Fruit fly (Drosophila melanogaster): ENCODE measurements around the gene eRF3.

eRF3 gene

dm6 chr2L:12433712-12434534 is at the start of gene eRF3 (continued):
- TF ChIP-seq CG31365 (tag; optimal IDR thresholded peaks at IDR 0.05), result no peak
- TF ChIP-seq phol (tag; optimal IDR thresholded peaks at IDR 0.05), result peak; percentile 99
- TF ChIP-seq lbe (GFP tag; optimal IDR thresholded peaks at IDR 0.05), result peak; percentile 18
- TF ChIP-seq Lim3 (GFP tag; IDR thresholded peaks at IDR 0.05), result no peak
- peak; percentile 81 for TF ChIP-seq CG13296 (GFP tag; optimal IDR thresholded peaks at IDR 0.05)
- no peak for TF ChIP-seq corto (GFP tag; optimal IDR thresholded peaks at IDR 0.05)
- TF ChIP-seq Antp (GFP tag; optimal IDR thresholded peaks at IDR 0.05), result no peak
- no peak for TF ChIP-seq mld (GFP tag; IDR thresholded peaks at IDR 0.05; ENCODE audit: partially characterized antibody)
- no peak for TF ChIP-seq hbn (GFP tag; IDR thresholded peaks at IDR 0.05; ENCODE audit: partially characterized antibody)
- no peak for TF ChIP-seq CG3838 (GFP tag; optimal IDR thresholded peaks at IDR 0.05)
- no peak for TF ChIP-seq crol (GFP tag; IDR thresholded peaks at IDR 0.05)
- TF ChIP-seq CG3847 (GFP tag; IDR thresholded peaks at IDR 0.05), result peak; percentile 78
- TF ChIP-seq CG34224 (GFP tag; IDR thresholded peaks at IDR 0.05; ENCODE audit: partially characterized antibody), result peak; percentile 24; the same call in 1 of the 3 replicates
- peak in 1 of 2 experiments; percentile 16 for TF ChIP-seq insv (GFP tag; optimal IDR thresholded peaks at IDR 0.05)
- TF ChIP-seq B-H2 (GFP tag; optimal IDR thresholded peaks at IDR 0.05), result peak; percentile 81
- TF ChIP-seq CG14710 (tag; optimal IDR thresholded peaks at IDR 0.05), result peak; percentile 91
- TF ChIP-seq Sin3A (optimal IDR thresholded peaks at IDR 0.05), result peak; percentile 26
- no peak for TF ChIP-seq ato (GFP tag; IDR thresholded peaks at IDR 0.05; ENCODE audit: partially characterized antibody)
- TF ChIP-seq CG12155 (GFP tag; optimal IDR thresholded peaks at IDR 0.05), result peak; percentile 56
- TF ChIP-seq stwl (tag; optimal IDR thresholded peaks at IDR 0.05), result peak; percentile 12
- TF ChIP-seq Nf-YC (tag; optimal IDR thresholded peaks at IDR 0.05), result peak; percentile 83
- TF ChIP-seq CG32532 (GFP tag; IDR thresholded peaks at IDR 0.05), result peak; percentile 82
- TF ChIP-seq CG17829 (tag; optimal IDR thresholded peaks at IDR 0.05), result peak; percentile 85
- TF ChIP-seq dmrt99B (tag; optimal IDR thresholded peaks at IDR 0.05), result peak; percentile 83
- peak; percentile 23; the same call in 1 of the 3 replicates for TF ChIP-seq zfh1 (GFP tag; IDR thresholded peaks at IDR 0.05)
- TF ChIP-seq CG13775 (GFP tag; optimal IDR thresholded peaks at IDR 0.05), result peak; percentile 88
- TF ChIP-seq Hmr (GFP tag; optimal IDR thresholded peaks at IDR 0.05), result peak; percentile 72
- no peak for TF ChIP-seq pfk (GFP tag; optimal IDR thresholded peaks at IDR 0.05)
- TF ChIP-seq zfh2 (GFP tag; optimal IDR thresholded peaks at IDR 0.05), result peak; percentile 30
- TF ChIP-seq CG12942 (GFP tag; optimal IDR thresholded peaks at IDR 0.05), result peak; percentile 68
- TF ChIP-seq CG8281 (tag; optimal IDR thresholded peaks at IDR 0.05), result peak; percentile 45
- peak; percentile 58 for TF ChIP-seq CG2120 (GFP tag; optimal IDR thresholded peaks at IDR 0.05)
- TF ChIP-seq CG4854 (GFP tag; optimal IDR thresholded peaks at IDR 0.05), result no peak
- TF ChIP-seq vfl (GFP tag; optimal IDR thresholded peaks at IDR 0.05), result no peak
- TF ChIP-seq CG1602 (GFP tag; optimal IDR thresholded peaks at IDR 0.05), result peak; percentile 76
- no peak for TF ChIP-seq repo (GFP tag; optimal IDR thresholded peaks at IDR 0.05)
- no peak for TF ChIP-seq Gsc (GFP tag; IDR thresholded peaks at IDR 0.05)
- TF ChIP-seq CG2875 (GFP tag; optimal IDR thresholded peaks at IDR 0.05), result peak; percentile 26
- TF ChIP-seq CG18764 (GFP tag; optimal IDR thresholded peaks at IDR 0.05), result peak; percentile 97
- TF ChIP-seq bowl (GFP tag; IDR thresholded peaks at IDR 0.05), result no peak
- no peak for TF ChIP-seq sim (GFP tag; IDR thresholded peaks at IDR 0.05)
- TF ChIP-seq CG18011 (GFP tag; optimal IDR thresholded peaks at IDR 0.05), result peak; percentile 9
- peak; percentile 66 for TF ChIP-seq CG11696 (GFP tag; IDR thresholded peaks at IDR 0.05)
- TF ChIP-seq D19A (tag; optimal IDR thresholded peaks at IDR 0.05), result peak; percentile 80
- 0 out of 3 replicates have a peak, but pooled peaks have one; percentile 44 for TF ChIP-seq hb (GFP tag; IDR thresholded peaks at IDR 0.05; ENCODE audit: partially characterized antibody)
- no peak for TF ChIP-seq Asciz (GFP tag; optimal IDR thresholded peaks at IDR 0.05)
- TF ChIP-seq schlank (tag; optimal IDR thresholded peaks at IDR 0.05), result no peak
- peak; percentile 86 for TF ChIP-seq Ssrp (tag; optimal IDR thresholded peaks at IDR 0.05)

Data from whole organism, embryonic.